Worm (Caenorhabditis elegans) whole organism, L3 larva: ENCODE results near the gene Y32G9A.5.

Source experiments
- R02D3.7 ChIP-seq: fragments of 150-350 bp; optimal IDR thresholded peaks from 2 replicates; lab custom pipeline; 2014; ENCODE audit warnings: missing biosample characterization, missing genetic modification characterization
- ZK546.5 ChIP-seq: sonication (generic microtip); optimal IDR thresholded peaks from 2 replicates; lab custom pipeline; 2017; ENCODE audit warnings: missing biosample characterization, missing genetic modification characterization
- aly-2 ChIP-seq: fragments of 150-350 bp; optimal IDR thresholded peaks from 2 replicates; lab custom pipeline; 2014; ENCODE audit warnings: missing biosample characterization, missing genetic modification characterization
- ama-1 ChIP-seq: fragments of 150-350 bp; optimal IDR thresholded peaks from 2 replicates; lab custom pipeline; 2018
- ceh-28 ChIP-seq: fragments of 150-350 bp; optimal IDR thresholded peaks from 2 replicates; lab custom pipeline; 2014; ENCODE audit warnings: missing biosample characterization, missing genetic modification reagents, missing genetic modification characterization
- ceh-9 ChIP-seq: sonication (generic microtip); optimal IDR thresholded peaks from 2 replicates; lab custom pipeline; 2018; ENCODE audit warnings: missing biosample characterization, missing genetic modification characterization
- daf-12 ChIP-seq: fragments of 150-350 bp; optimal IDR thresholded peaks from 2 replicates; lab custom pipeline; 2014; ENCODE audit warnings: missing biosample characterization, missing genetic modification reagents, missing genetic modification characterization
- egl-5 ChIP-seq: fragments of 150-350 bp; optimal IDR thresholded peaks from 2 replicates; lab custom pipeline; 2017; ENCODE audit warnings: missing biosample characterization, missing genetic modification reagents, missing genetic modification characterization, inconsistent platforms
- elt-2 ChIP-seq: sonication (generic microtip); optimal IDR thresholded peaks from 2 replicates; lab custom pipeline; 2016; ENCODE audit warnings: missing genetic modification reagents, mild to moderate bottlenecking, missing genetic modification characterization, missing compliant biosample characterization
- fkh-2 ChIP-seq: fragments of 150-350 bp; optimal IDR thresholded peaks from 2 replicates; lab custom pipeline; 2014; ENCODE audit warnings: missing biosample characterization, missing genetic modification reagents, missing genetic modification characterization
- fos-1 ChIP-seq: fragments of 150-350 bp; optimal IDR thresholded peaks from 2 replicates; lab custom pipeline; 2014; ENCODE audit warnings: missing biosample characterization, missing genetic modification characterization
- hmg-11 ChIP-seq: sonication (generic microtip); optimal IDR thresholded peaks from 2 replicates; lab custom pipeline; 2016; ENCODE audit warnings: missing genetic modification characterization, missing compliant biosample characterization
- jun-1 ChIP-seq: fragments of 150-350 bp; optimal IDR thresholded peaks from 2 replicates; lab custom pipeline; 2014; ENCODE audit warnings: missing biosample characterization, missing genetic modification reagents, missing genetic modification characterization
- lin-15B ChIP-seq: fragments of 150-350 bp; optimal IDR thresholded peaks from 2 replicates; lab custom pipeline; 2014; ENCODE audit warnings: missing biosample characterization, missing genetic modification characterization
- lin-39 ChIP-seq: fragments of 150-350 bp; optimal IDR thresholded peaks from 2 replicates; lab custom pipeline; 2018; ENCODE audit warnings: missing biosample characterization, missing genetic modification reagents, missing genetic modification characterization
- nfya-1 ChIP-seq: sonication (generic microtip); optimal IDR thresholded peaks from 2 replicates; lab custom pipeline; 2017; ENCODE audit warnings: missing genetic modification characterization, mild to moderate bottlenecking, missing compliant biosample characterization, antibody characterized with exemption, moderate library complexity; ENCODE audit not compliant: insufficient read depth
- nhr-11 ChIP-seq: fragments of 150-350 bp; optimal IDR thresholded peaks from 2 replicates; lab custom pipeline; 2014; ENCODE audit warnings: missing biosample characterization, missing genetic modification characterization
- nhr-12 ChIP-seq: fragments of 150-350 bp; optimal IDR thresholded peaks from 2 replicates; lab custom pipeline; 2014; ENCODE audit warnings: missing biosample characterization, missing genetic modification characterization
- nhr-23 ChIP-seq: fragments of 150-350 bp; optimal IDR thresholded peaks from 2 replicates; lab custom pipeline; 2014; ENCODE audit warnings: missing biosample characterization, missing genetic modification reagents, missing genetic modification characterization
- nhr-237 ChIP-seq: fragments of 150-350 bp; optimal IDR thresholded peaks from 2 replicates; lab custom pipeline; 2014; ENCODE audit warnings: missing biosample characterization, missing genetic modification characterization
- nhr-25 ChIP-seq: sonication (generic microtip); optimal IDR thresholded peaks from 2 replicates; lab custom pipeline; 2017; ENCODE audit warnings: missing biosample characterization, missing genetic modification characterization
- nhr-28 ChIP-seq: fragments of 150-350 bp; optimal IDR thresholded peaks from 2 replicates; lab custom pipeline; 2014; ENCODE audit warnings: missing biosample characterization, missing genetic modification characterization
- nhr-67 ChIP-seq: fragments of 150-350 bp; optimal IDR thresholded peaks from 2 replicates; lab custom pipeline; 2014; ENCODE audit warnings: missing biosample characterization, missing genetic modification characterization
- pha-4 ChIP-seq: fragments of 150-350 bp; optimal IDR thresholded peaks from 2 replicates; lab custom pipeline; 2014; ENCODE audit warnings: missing biosample characterization, missing genetic modification reagents, missing genetic modification characterization
- pqm-1 ChIP-seq: fragments of 150-350 bp; optimal IDR thresholded peaks from 2 replicates; lab custom pipeline; 2017; ENCODE audit warnings: missing biosample characterization, missing genetic modification characterization, inconsistent platforms
- sea-2 ChIP-seq: fragments of 150-350 bp; sonication (generic microtip); optimal IDR thresholded peaks from 4 replicates; lab custom pipeline; 2014; ENCODE audit warnings: missing biosample characterization, missing genetic modification reagents, missing genetic modification characterization
- snpc-4 ChIP-seq: fragments of 150-350 bp; optimal IDR thresholded peaks from 2 replicates; lab custom pipeline; 2014; ENCODE audit warnings: missing biosample characterization, missing genetic modification characterization
- tbx-2 ChIP-seq: sonication (generic microtip); optimal IDR thresholded peaks from 2 replicates; lab custom pipeline; 2016; ENCODE audit warnings: mild to moderate bottlenecking, missing genetic modification characterization, missing compliant biosample characterization
- unc-39 ChIP-seq: sonication (generic microtip); optimal IDR thresholded peaks from 4 replicates; lab custom pipeline; 2017; ENCODE audit warnings: missing biosample characterization, missing genetic modification characterization
- unc-62 ChIP-seq: fragments of 150-350 bp; sonication (generic microtip); optimal IDR thresholded peaks from 4 replicates; lab custom pipeline; 2014; ENCODE audit warnings: missing biosample characterization, missing genetic modification reagents, missing genetic modification characterization
- zag-1 ChIP-seq: fragments of 150-350 bp; optimal IDR thresholded peaks from 2 replicates; lab custom pipeline; 2014; ENCODE audit warnings: missing biosample characterization, missing genetic modification characterization
- ztf-4 ChIP-seq: fragments of 150-350 bp; optimal IDR thresholded peaks from 2 replicates; lab custom pipeline; 2014; ENCODE audit warnings: missing biosample characterization, missing genetic modification characterization

The Y32G9A.5 gene

ce11 chrV:1888299-1888698, 19.2 kb upstream of the Y32G9A.5 start:
- no peak for TF ChIP-seq sea-2 (GFP tag; lab: Kevin White, UChicago)
- TF ChIP-seq, all 47 proteins: peak for 0

DNA sequence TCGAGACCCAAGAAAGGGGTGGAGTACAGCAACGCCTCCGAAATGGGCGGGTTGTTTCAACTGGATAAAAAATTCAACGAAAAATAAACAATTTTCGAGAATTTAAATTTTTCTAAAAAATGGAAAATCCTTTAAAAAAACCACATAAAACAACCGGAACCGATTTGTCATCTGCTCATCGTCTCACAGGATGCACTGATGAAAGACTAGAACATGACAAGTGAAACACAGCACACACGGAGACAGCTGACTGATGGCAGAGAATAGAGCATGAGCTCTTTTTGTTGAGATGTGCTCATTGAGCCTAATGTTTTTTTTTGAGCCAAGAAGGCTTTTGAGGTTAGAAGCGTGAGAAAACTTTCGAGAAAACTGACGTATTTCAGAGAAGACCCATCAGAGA, 17.5 kb upstream of the Y32G9A.5 start:
- no peak for TF ChIP-seq daf-12 (tag; lab: Kevin White, UChicago)
- TF ChIP-seq egl-5 (tag; lab: Kevin White, UChicago): no peak
- TF ChIP-seq ztf-4: no peak
- TF ChIP-seq nhr-237 (tag; lab: Kevin White, UChicago): no peak
- peak; percentile 9 for TF ChIP-seq unc-62
- no peak for TF ChIP-seq unc-39 (tag; lab: Kevin White, UChicago)
- no peak for TF ChIP-seq hmg-11 (tag; lab: Kevin White, UChicago)
- no peak for TF ChIP-seq aly-2 (tag; lab: Kevin White, UChicago)
- peak; percentile 76 for TF ChIP-seq lin-39 (tag; lab: Kevin White, UChicago)

DNA sequence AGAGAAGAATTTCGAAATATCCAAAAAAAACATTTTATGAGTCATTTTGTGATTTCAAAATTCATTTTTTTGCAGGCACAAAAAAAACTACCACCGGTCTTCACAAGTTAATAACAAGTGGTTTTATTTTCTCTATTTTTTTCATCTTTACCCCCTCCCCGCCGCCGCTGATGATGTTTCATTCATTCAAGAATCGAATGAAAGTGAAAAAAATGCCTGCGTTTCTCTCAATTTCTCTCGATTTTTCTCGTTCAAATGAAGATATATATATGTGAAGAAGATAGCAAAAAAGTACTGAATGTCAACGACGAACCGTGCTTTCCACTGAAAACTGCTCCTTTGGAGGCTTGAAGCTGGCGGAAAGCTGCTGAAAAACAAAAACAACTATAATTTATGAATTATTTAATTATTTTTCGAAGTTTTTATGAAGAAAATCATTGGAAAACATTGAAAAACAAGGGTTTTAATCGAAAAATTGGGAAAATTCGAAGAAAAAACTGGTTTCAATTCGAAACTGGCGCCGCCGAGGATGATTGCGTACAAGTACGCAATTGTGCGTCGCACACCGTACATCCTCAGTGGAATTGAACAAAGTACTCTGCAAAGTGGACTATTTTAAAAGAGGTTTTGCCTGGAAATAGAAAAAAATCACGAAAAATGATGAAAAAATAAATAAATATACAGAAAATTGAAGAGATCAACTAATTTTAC, 14.7 kb upstream of the Y32G9A.5 start, which contains the start of gene zig-11:
Gene zig-11 (minus strand): TSS at position 373 of the 711 bp plus-strand sequence.
- TF ChIP-seq lin-15B: peak; percentile 28
- peak; percentile 49 for TF ChIP-seq nfya-1 (tag; lab: Kevin White, UChicago)
- no peak for TF ChIP-seq pha-4 (tag; lab: Kevin White, UChicago)
- no peak for TF ChIP-seq unc-39 (tag; lab: Kevin White, UChicago)
- no peak for TF ChIP-seq ama-1 (lab: Kevin White, UChicago)

DNA sequence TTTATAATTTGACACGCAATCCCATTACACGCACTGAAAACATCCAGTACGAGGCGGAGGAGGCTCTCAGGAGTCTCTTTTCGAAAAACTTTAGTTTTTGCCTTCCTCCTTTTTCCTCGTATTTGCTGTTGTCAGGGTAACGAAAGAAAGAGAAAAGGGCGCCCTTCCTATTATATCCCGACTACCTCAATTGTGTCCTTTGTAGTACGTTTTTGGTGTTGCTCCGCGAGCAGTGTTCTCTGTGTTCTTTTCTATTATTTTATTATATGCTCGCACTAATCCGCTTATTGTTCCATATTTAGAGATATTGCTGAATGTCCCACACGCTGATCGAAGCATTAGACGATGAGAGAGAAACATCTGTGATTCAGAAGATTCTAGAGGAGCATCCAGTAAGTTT, 12.0 kb upstream of the Y32G9A.5 start, which contains the start of gene nphp-2:
Gene nphp-2 (plus strand): TSS at position 301 of the 400 bp plus-strand sequence.
- no peak for TF ChIP-seq ceh-28
- TF ChIP-seq ceh-9: no peak
- TF ChIP-seq R02D3.7 (tag; lab: Kevin White, UChicago): no peak
- TF ChIP-seq nhr-23 (tag; lab: Kevin White, UChicago): no peak
- TF ChIP-seq ama-1 (lab: Kevin White, UChicago): no peak
- no peak for TF ChIP-seq aly-2 (tag; lab: Kevin White, UChicago)
- TF ChIP-seq elt-2: no peak
- no peak for TF ChIP-seq nhr-12
- no peak for TF ChIP-seq pqm-1 (tag; lab: Kevin White, UChicago)
- no peak for TF ChIP-seq jun-1 (tag; lab: Kevin White, UChicago)
- TF ChIP-seq nhr-25 (tag; lab: Kevin White, UChicago): no peak
- no peak for TF ChIP-seq zag-1 (tag; lab: Kevin White, UChicago)
- TF ChIP-seq, all 47 proteins: peak for 0

DNA sequence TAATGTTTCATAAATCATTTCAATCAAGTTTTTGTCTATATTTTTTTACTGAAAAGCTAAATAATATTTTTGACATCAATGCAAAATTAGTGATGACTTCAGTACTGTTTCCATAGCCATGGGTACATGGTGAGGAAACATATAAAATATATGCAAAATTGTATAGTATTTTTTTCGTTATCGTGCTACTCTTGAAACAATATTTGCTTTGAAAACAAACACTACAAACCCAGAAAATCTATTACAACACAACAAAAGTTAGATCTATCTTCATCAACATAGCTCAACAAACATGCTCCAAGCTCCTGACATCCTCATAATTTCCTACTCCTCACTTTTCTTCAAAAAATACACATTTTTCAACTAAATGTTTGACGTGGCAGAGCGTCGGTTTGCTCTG, 1.1 kb downstream of the Y32G9A.5 start, which contains the start of gene srp-3:
Gene srp-3 (plus strand): TSS at position 301 of the 400 bp plus-strand sequence.
- TF ChIP-seq nhr-11 (tag; lab: Kevin White, UChicago) (no peak), lin-39 (tag; lab: Kevin White, UChicago) (no peak), fos-1 (tag; lab: Kevin White, UChicago) (no peak), zag-1 (tag; lab: Kevin White, UChicago) (no peak), snpc-4 (tag; lab: Kevin White, UChicago) (no peak), nhr-67 (no peak), daf-12 (tag; lab: Kevin White, UChicago) (no peak), nhr-28 (no peak)

DNA sequence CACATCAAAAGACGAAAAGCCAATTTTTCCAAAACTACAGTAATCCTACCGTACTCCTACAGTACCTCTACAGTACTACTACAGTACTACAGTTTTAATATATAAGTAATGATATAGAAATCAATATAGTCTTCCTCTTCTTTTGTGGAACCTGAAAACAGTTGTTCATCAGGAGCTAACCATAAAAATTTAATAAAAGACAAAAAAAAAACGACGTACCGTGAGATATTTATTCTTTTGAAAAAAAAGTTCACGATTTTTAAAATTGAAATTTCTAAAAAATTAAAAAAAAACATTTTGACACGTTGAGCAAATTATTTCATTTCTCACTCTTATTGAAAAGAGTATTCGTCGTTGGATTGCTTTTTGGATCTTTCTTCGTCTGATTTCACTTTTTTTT, 3.7 kb downstream of the Y32G9A.5 start, which contains the start of gene Y32G9A.3:
Gene Y32G9A.3 (plus strand): TSS at position 301 of the 400 bp plus-strand sequence.
- TF ChIP-seq fkh-2 (tag; lab: Kevin White, UChicago): no peak
- TF ChIP-seq ZK546.5 (tag; lab: Kevin White, UChicago): no peak
- TF ChIP-seq nhr-28: no peak
- no peak for TF ChIP-seq egl-5 (tag; lab: Kevin White, UChicago)
- no peak for TF ChIP-seq tbx-2 (tag; lab: Kevin White, UChicago)
- no peak for TF ChIP-seq ama-1 (lab: Kevin White, UChicago)
- no peak for TF ChIP-seq daf-12 (tag; lab: Kevin White, UChicago)
- no peak for TF ChIP-seq lin-15B
- TF ChIP-seq aly-2 (tag; lab: Kevin White, UChicago): no peak
- no peak for TF ChIP-seq pha-4 (tag; lab: Kevin White, UChicago)
